Fruit fly (Drosophila melanogaster) Kc167 (cell line): ENCODE results near the gene CG4218.

Source experiments
- Myc ChIP-seq: fragments of >200 bp; optimal IDR thresholded peaks from 2 replicates; lab custom pipeline; 2017; ENCODE audit warnings: missing external identifiers
- Sin3A ChIP-seq: fragments of >200 bp; optimal IDR thresholded peaks from 2 replicates; lab custom pipeline; 2018; ENCODE audit warnings: missing external identifiers
- h ChIP-seq: fragments of >200 bp; optimal IDR thresholded peaks from 3 replicates; lab custom pipeline; 2018; ENCODE audit warnings: missing external identifiers
- insv ChIP-seq: fragments of >200 bp; optimal IDR thresholded peaks from 3 replicates; lab custom pipeline; 2018; ENCODE audit warnings: missing external identifiers
- psq ChIP-seq: fragments of >200 bp; optimal IDR thresholded peaks from 2 replicates; lab custom pipeline; 2017; ENCODE audit warnings: missing external identifiers

DNA sequence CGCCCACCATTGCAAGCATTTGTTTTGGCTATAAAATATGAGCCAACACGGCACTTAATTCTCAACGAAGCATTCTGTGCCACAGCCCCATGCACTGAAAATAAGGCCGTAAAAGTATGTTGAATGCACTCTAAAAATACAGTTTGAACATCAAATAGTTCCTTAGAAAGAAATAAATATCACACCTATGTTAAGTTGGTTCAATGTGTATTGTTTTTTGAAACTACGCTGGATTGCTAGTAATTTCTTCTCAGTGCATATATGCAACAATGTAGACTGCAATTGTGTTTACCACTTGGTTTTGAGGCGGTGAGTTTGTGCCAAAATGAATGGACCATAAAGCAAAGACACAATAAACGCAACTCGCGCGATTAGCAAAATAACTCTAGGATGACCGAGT lies 27.4 kb downstream of the CG4218 start:
- no peak for TF ChIP-seq insv (lab: Kevin White, UChicago)
- no peak for TF ChIP-seq psq
- no peak for TF ChIP-seq h (lab: Kevin White, UChicago)
- TF ChIP-seq Myc (lab: Kevin White, UChicago) = no peak
- no peak for TF ChIP-seq Sin3A
